Fruit fly (Drosophila melanogaster) whole organism, embryonic: Measurements from ENCODE around the gene CG31219.
A peak's percentile ranks its signal among the peaks of the same experiment; 100 is the strongest.

Experiments used
- ATbp ChIP-seq: fragments of 200-800 bp; sonication (Bioruptor generic); optimal IDR thresholded peaks from 2 replicates; lab custom pipeline; 2017; ENCODE audit warnings: missing biosample characterization, mild to moderate bottlenecking, missing genetic modification characterization, missing genetic modification reagents
- Aef1 ChIP-seq: fragments of 200-800 bp; sonication (Bioruptor generic); IDR thresholded peaks from 3 replicates; pipeline ENCODE4 v1.3.6; 2022; ENCODE audit warnings: missing biosample characterization, missing genetic modification characterization
- Atf-2 ChIP-seq: fragments of 200-800 bp; sonication (Bioruptor generic); optimal IDR thresholded peaks from 2 replicates; lab custom pipeline; 2016; ENCODE audit warnings: missing biosample characterization, missing genetic modification characterization
- CG10147 ChIP-seq: fragments of 200-800 bp; sonication (Bioruptor generic); optimal IDR thresholded peaks from 2 replicates; lab custom pipeline; 2019; ENCODE audit warnings: missing biosample characterization, mild to moderate bottlenecking, missing genetic modification characterization, moderate library complexity
- CG10321 ChIP-seq: fragments of 200-800 bp; sonication (Bioruptor generic); IDR thresholded peaks from 2 replicates; pipeline ENCODE4 v1.3.6; 2022; ENCODE audit warnings: missing biosample characterization, missing genetic modification characterization
- CG10462 ChIP-seq: fragments of 200-800 bp; sonication (Bioruptor generic); optimal IDR thresholded peaks from 2 replicates; lab custom pipeline; 2016; ENCODE audit warnings: missing biosample characterization, missing genetic modification characterization
- CG11695 ChIP-seq: fragments of 200-800 bp; sonication (Bioruptor generic); IDR thresholded peaks from 3 replicates; pipeline ENCODE4 v1.3.6; 2022; ENCODE audit warnings: missing biosample characterization, missing genetic modification characterization
- CG12299 ChIP-seq: fragments of 200-800 bp; sonication (Bioruptor generic); optimal IDR thresholded peaks from 2 replicates; lab custom pipeline; 2018; ENCODE audit warnings: missing biosample characterization, mild to moderate bottlenecking, missing genetic modification characterization
- CG12744 ChIP-seq: fragments of 200-800 bp; sonication (Bioruptor generic); optimal IDR thresholded peaks from 2 replicates; lab custom pipeline; 2016; ENCODE audit warnings: missing biosample characterization, missing genetic modification characterization
- CG15073 ChIP-seq: fragments of 200-800 bp; sonication (Bioruptor generic); optimal IDR thresholded peaks from 2 replicates; lab custom pipeline; 2016; ENCODE audit warnings: missing biosample characterization, missing genetic modification characterization
- CG15479 ChIP-seq: fragments of 200-800 bp; sonication (Bioruptor generic); optimal IDR thresholded peaks from 3 replicates; lab custom pipeline; 2019; ENCODE audit warnings: missing biosample characterization, mild to moderate bottlenecking, missing genetic modification characterization, moderate library complexity
- CG17361 ChIP-seq: fragments of 200-800 bp; sonication (Bioruptor generic); IDR thresholded peaks from 3 replicates; pipeline ENCODE4 v1.3.6; 2022; ENCODE audit warnings: missing biosample characterization, missing genetic modification characterization
- CG17568 ChIP-seq: fragments of 200-800 bp; sonication (Bioruptor generic); optimal IDR thresholded peaks from 2 replicates; lab custom pipeline; 2018; ENCODE audit warnings: missing biosample characterization, mild to moderate bottlenecking, missing genetic modification characterization, moderate library complexity
- CG17612 ChIP-seq: fragments of 200-800 bp; sonication (Bioruptor generic); IDR thresholded peaks from 2 replicates; pipeline ENCODE4 v1.3.6; 2022; ENCODE audit warnings: missing biosample characterization, missing genetic modification characterization
- CG17829 ChIP-seq: fragments of 200-800 bp; optimal IDR thresholded peaks from 2 replicates; lab custom pipeline; 2019; ENCODE audit warnings: missing biosample characterization, mild to moderate bottlenecking, missing genetic modification characterization, moderate library complexity
- CG18599 ChIP-seq: fragments of 200-800 bp; sonication (Bioruptor generic); optimal IDR thresholded peaks from 3 replicates; lab custom pipeline; 2017; ENCODE audit warnings: missing biosample characterization, missing genetic modification characterization, mild to moderate bottlenecking, moderate library complexity, missing genetic modification reagents
- CG2199 ChIP-seq: fragments of 200-800 bp; sonication (Bioruptor generic); IDR thresholded peaks from 3 replicates; pipeline ENCODE4 v1.3.6; 2022; ENCODE audit warnings: missing biosample characterization, missing genetic modification characterization
- CG2875 ChIP-seq: fragments of 200-800 bp; sonication (Bioruptor generic); optimal IDR thresholded peaks from 2 replicates; lab custom pipeline; 2017; ENCODE audit warnings: missing biosample characterization, mild to moderate bottlenecking, missing genetic modification characterization, missing genetic modification reagents
- CG30403 ChIP-seq: fragments of 200-800 bp; sonication (Bioruptor generic); optimal IDR thresholded peaks from 3 replicates; lab custom pipeline; 2016; ENCODE audit warnings: missing biosample characterization, missing genetic modification characterization
- CG31224 ChIP-seq: fragments of 200-800 bp; sonication (Bioruptor generic); IDR thresholded peaks from 2 replicates; pipeline ENCODE4 v1.3.6; 2022; ENCODE audit warnings: missing biosample characterization, missing genetic modification characterization
- CG4707 ChIP-seq: fragments of 200-800 bp; sonication (Bioruptor generic); optimal IDR thresholded peaks from 2 replicates; lab custom pipeline; 2018; ENCODE audit warnings: missing biosample characterization, mild to moderate bottlenecking, missing genetic modification characterization, moderate library complexity
- CG6683 ChIP-seq: fragments of 200-800 bp; sonication (Bioruptor generic); optimal IDR thresholded peaks from 2 replicates; lab custom pipeline; 2017; ENCODE audit warnings: missing biosample characterization, mild to moderate bottlenecking, missing genetic modification characterization, missing genetic modification reagents
- CG6791 ChIP-seq: fragments of 200-800 bp; sonication (Bioruptor generic); IDR thresholded peaks from 3 replicates; pipeline ENCODE4 v1.3.6; 2022; ENCODE audit warnings: missing biosample characterization, missing genetic modification characterization; ENCODE audit not compliant: partially characterized antibody
- CG7928 ChIP-seq: fragments of 200-800 bp; sonication (Bioruptor generic); optimal IDR thresholded peaks from 2 replicates; lab custom pipeline; 2017; ENCODE audit warnings: missing biosample characterization, mild to moderate bottlenecking, missing genetic modification characterization
- CG9876 ChIP-seq: fragments of 200-800 bp; sonication (Bioruptor generic); optimal IDR thresholded peaks from 2 replicates; lab custom pipeline; 2016; ENCODE audit warnings: missing biosample characterization, missing genetic modification characterization
- Dip2 ChIP-seq: fragments of 200-800 bp; sonication (Bioruptor generic); IDR thresholded peaks from 2 replicates; pipeline ENCODE4 v1.3.6; 2022; ENCODE audit warnings: missing biosample characterization, missing genetic modification characterization
- Drgx ChIP-seq: fragments of 200-800 bp; sonication (Bioruptor generic); IDR thresholded peaks from 2 replicates; pipeline ENCODE4 v1.3.6; 2022; ENCODE audit warnings: missing biosample characterization, missing genetic modification characterization
- HHEX ChIP-seq: fragments of 200-800 bp; sonication (Bioruptor generic); optimal IDR thresholded peaks from 3 replicates; lab custom pipeline; 2017; ENCODE audit warnings: missing biosample characterization, mild to moderate bottlenecking, missing genetic modification characterization, missing genetic modification reagents
- Max ChIP-seq: fragments of 200-800 bp; sonication (Bioruptor generic); optimal IDR thresholded peaks from 2 replicates; lab custom pipeline; 2016; ENCODE audit warnings: missing biosample characterization, mild to moderate bottlenecking, missing genetic modification characterization
- Nf-YC ChIP-seq: fragments of 200-800 bp; optimal IDR thresholded peaks from 3 replicates; lab custom pipeline; 2019; ENCODE audit warnings: missing biosample characterization, mild to moderate bottlenecking, missing genetic modification characterization, moderate library complexity
- Optix ChIP-seq: fragments of 200-800 bp; sonication (Bioruptor generic); IDR thresholded peaks from 3 replicates; pipeline ENCODE4 v1.3.6; 2022; ENCODE audit warnings: missing biosample characterization, missing genetic modification characterization
- Ravus ChIP-seq: fragments of 200-800 bp; sonication (Bioruptor generic); IDR thresholded peaks from 2 replicates; pipeline ENCODE4 v1.3.6; 2022; ENCODE audit warnings: missing biosample characterization, missing genetic modification characterization
- Sox100B ChIP-seq: fragments of 200-800 bp; sonication (Bioruptor generic); optimal IDR thresholded peaks from 3 replicates; lab custom pipeline; 2018; ENCODE audit warnings: missing biosample characterization, mild to moderate bottlenecking, missing genetic modification characterization
- Spps ChIP-seq: fragments of 200-800 bp; sonication (Bioruptor generic); optimal IDR thresholded peaks from 2 replicates; lab custom pipeline; 2018; ENCODE audit warnings: missing biosample characterization, mild to moderate bottlenecking, missing genetic modification characterization
- YL-1 ChIP-seq: fragments of 200-800 bp; sonication (Bioruptor generic); optimal IDR thresholded peaks from 3 replicates; lab custom pipeline; 2017; ENCODE audit warnings: missing biosample characterization, mild to moderate bottlenecking, missing genetic modification characterization
- aop ChIP-seq: fragments of 200-800 bp; sonication (Bioruptor generic); IDR thresholded peaks from 2 replicates; pipeline ENCODE4 v1.3.6; 2022; ENCODE audit warnings: missing biosample characterization, missing genetic modification characterization
- bcd ChIP-seq: fragments of 200-800 bp; sonication (Bioruptor generic); optimal IDR thresholded peaks from 2 replicates; lab custom pipeline; 2017; ENCODE audit warnings: missing biosample characterization, mild to moderate bottlenecking, missing genetic modification characterization
- br ChIP-seq: fragments of >200 bp; optimal IDR thresholded peaks from 2 replicates; lab custom pipeline; 2017
- emc ChIP-seq: fragments of 200-800 bp; sonication (Bioruptor generic); optimal IDR thresholded peaks from 2 replicates; lab custom pipeline; 2016; ENCODE audit warnings: missing biosample characterization, missing genetic modification characterization
- fd3F ChIP-seq: fragments of 200-800 bp; sonication (Bioruptor generic); optimal IDR thresholded peaks from 2 replicates; lab custom pipeline; 2018; ENCODE audit warnings: missing biosample characterization, mild to moderate bottlenecking, missing genetic modification characterization, moderate library complexity
- gcm ChIP-seq: fragments of 200-800 bp; sonication (Bioruptor generic); optimal IDR thresholded peaks from 2 replicates; lab custom pipeline; 2019; ENCODE audit warnings: missing biosample characterization, mild to moderate bottlenecking, missing genetic modification characterization, moderate library complexity
- grn ChIP-seq: fragments of 200-800 bp; sonication (Bioruptor generic); optimal IDR thresholded peaks from 3 replicates; lab custom pipeline; 2017; ENCODE audit warnings: missing biosample characterization, missing genetic modification characterization
- gsb-n ChIP-seq: fragments of 200-800 bp; sonication (Bioruptor generic); optimal IDR thresholded peaks from 3 replicates; lab custom pipeline; 2018; ENCODE audit warnings: missing biosample characterization, mild to moderate bottlenecking, missing genetic modification characterization
- klu ChIP-seq: fragments of 200-800 bp; sonication (Bioruptor generic); IDR thresholded peaks from 2 replicates; pipeline ENCODE4 v1.3.6; 2022; ENCODE audit warnings: missing biosample characterization, missing genetic modification characterization
- kni ChIP-seq: fragments of 200-800 bp; sonication (Bioruptor generic); optimal IDR thresholded peaks from 3 replicates; lab custom pipeline; 2017; ENCODE audit warnings: mild to moderate bottlenecking, missing biosample characterization, missing genetic modification reagents, missing genetic modification characterization
- mirr ChIP-seq: fragments of 200-800 bp; sonication (Bioruptor generic); optimal IDR thresholded peaks from 3 replicates; lab custom pipeline; 2018; ENCODE audit warnings: missing biosample characterization, mild to moderate bottlenecking, missing genetic modification characterization
- nau ChIP-seq: fragments of 200-800 bp; sonication (Bioruptor generic); optimal IDR thresholded peaks from 3 replicates; lab custom pipeline; 2017; ENCODE audit warnings: missing biosample characterization, mild to moderate bottlenecking, missing genetic modification characterization, missing genetic modification reagents
- nerfin-1 ChIP-seq: fragments of 200-800 bp; sonication (Bioruptor generic); optimal IDR thresholded peaks from 3 replicates; lab custom pipeline; 2019; ENCODE audit warnings: missing biosample characterization, mild to moderate bottlenecking, missing genetic modification characterization, moderate library complexity
- sens-2 ChIP-seq: fragments of 200-800 bp; sonication (Bioruptor generic); IDR thresholded peaks from 2 replicates; pipeline ENCODE4 v1.3.6; 2022; ENCODE audit warnings: missing biosample characterization, missing genetic modification characterization
- wor ChIP-seq: fragments of 200-800 bp; sonication (Bioruptor generic); IDR thresholded peaks from 2 replicates; pipeline ENCODE4 v1.3.6; 2022; ENCODE audit warnings: missing biosample characterization, missing genetic modification characterization
- zen2 ChIP-seq: fragments of 200-800 bp; sonication (Bioruptor generic); IDR thresholded peaks from 3 replicates; pipeline ENCODE4 v1.3.6; 2022; ENCODE audit warnings: missing biosample characterization, missing genetic modification characterization; ENCODE audit not compliant: partially characterized antibody

CG31219 gene

DNA sequence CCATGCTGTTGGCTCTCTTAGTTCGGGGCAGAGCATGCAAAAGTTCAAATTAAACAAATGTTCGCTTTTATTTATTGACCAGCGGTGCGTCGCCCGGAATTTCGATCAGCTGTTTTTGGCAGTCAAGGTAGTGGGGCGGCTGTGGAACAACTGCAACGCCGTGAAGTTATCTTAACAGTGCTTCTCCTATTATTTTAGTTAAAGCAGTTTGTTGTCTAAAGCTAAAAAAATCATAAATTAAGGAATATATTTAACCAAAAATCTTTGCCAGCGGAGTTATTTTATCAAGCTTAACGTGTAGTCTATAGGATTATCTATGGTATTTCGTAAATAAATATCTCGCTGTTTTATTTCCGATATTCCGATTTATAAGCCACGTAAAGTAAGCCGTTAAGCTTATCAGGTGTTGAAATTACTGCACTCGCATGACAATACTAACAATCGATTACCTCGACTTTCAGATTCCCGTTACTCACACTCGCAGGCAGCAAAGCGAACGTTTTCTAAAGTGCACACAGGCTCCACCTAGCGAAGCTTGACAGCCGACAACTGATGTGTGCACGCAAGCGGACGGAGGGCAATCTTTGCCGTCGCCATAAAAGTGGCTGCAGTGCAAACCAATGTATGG lies 2.4 kb upstream of the CG31219 start, which contains the start of the genes CG6195 and CG31220 (continued):
- peak; percentile 34; the same call in 1 of the 3 replicates for TF ChIP-seq Optix (GFP tag; lab: Robert Waterston, UW)
- TF ChIP-seq fd3F (GFP tag; lab: Kevin White, UChicago): no peak
- no peak for TF ChIP-seq CG11695
- peak; percentile 28 for TF ChIP-seq bcd
- no peak for TF ChIP-seq CG9876 (GFP tag; lab: Kevin White, UChicago)
- no peak for TF ChIP-seq Ravus (GFP tag; lab: Robert Waterston, UW)
- TF ChIP-seq CG31224 (GFP tag; lab: Robert Waterston, UW): no peak
- TF ChIP-seq CG30403 (GFP tag; lab: Kevin White, UChicago): peak; percentile 19
- no peak for TF ChIP-seq YL-1 (GFP tag; lab: Kevin White, UChicago)
- no peak for TF ChIP-seq CG18599 (GFP tag; lab: Kevin White, UChicago)
- TF ChIP-seq emc (GFP tag; lab: Kevin White, UChicago): no peak
- no peak for TF ChIP-seq gsb-n (tag; lab: Kevin White, UChicago)
- TF ChIP-seq Nf-YC (tag; lab: Kevin White, UChicago): peak; percentile 5
- no peak for TF ChIP-seq sens-2 (GFP tag; lab: Robert Waterston, UW)
- TF ChIP-seq Aef1 (GFP tag; lab: Robert Waterston, UW): no peak
- no peak for TF ChIP-seq CG17568 (GFP tag; lab: Kevin White, UChicago)
- no peak for TF ChIP-seq nau (GFP tag; lab: Kevin White, UChicago)
- TF ChIP-seq gcm (GFP tag; lab: Kevin White, UChicago): no peak
- TF ChIP-seq CG6791 (GFP tag; lab: Robert Waterston, UW): 0 out of 3 replicates have a peak, but pooled peaks have one; percentile 44
- TF ChIP-seq CG17829 (tag; lab: Kevin White, UChicago): peak; percentile 8
- no peak for TF ChIP-seq CG15479 (GFP tag; lab: Kevin White, UChicago)
- TF ChIP-seq grn (GFP tag; lab: Kevin White, UChicago): no peak
- no peak for TF ChIP-seq klu (GFP tag; lab: Robert Waterston, UW)
- no peak for TF ChIP-seq wor
- no peak for TF ChIP-seq mirr (GFP tag; lab: Kevin White, UChicago)
- peak; percentile 55; the same call in 2 of the 3 replicates for TF ChIP-seq CG17361 (GFP tag; lab: Robert Waterston, UW)
- peak; percentile 74 for TF ChIP-seq CG10462 (GFP tag; lab: Kevin White, UChicago)
- peak; percentile 89 for TF ChIP-seq nerfin-1 (tag; lab: Kevin White, UChicago)
- no peak for TF ChIP-seq Sox100B
- TF ChIP-seq HHEX (GFP tag; lab: Kevin White, UChicago): no peak
- no peak for TF ChIP-seq aop
- no peak for TF ChIP-seq CG2875 (GFP tag; lab: Kevin White, UChicago)
- TF ChIP-seq CG12744 (GFP tag; lab: Kevin White, UChicago): no peak
- no peak for TF ChIP-seq br (lab: Kevin White, UChicago)
- peak; percentile 76; the same call in 1 of the 3 replicates for TF ChIP-seq CG2199 (GFP tag; lab: Robert Waterston, UW)
- TF ChIP-seq CG10321 (GFP tag; lab: Robert Waterston, UW): no peak
- TF ChIP-seq Spps: no peak
- no peak for TF ChIP-seq zen2 (GFP tag; lab: Robert Waterston, UW)
- no peak for TF ChIP-seq CG4707 (GFP tag; lab: Kevin White, UChicago)
- peak; percentile 1 for TF ChIP-seq Atf-2
- peak; percentile 14 for TF ChIP-seq CG12299 (tag; lab: Kevin White, UChicago)
- TF ChIP-seq Drgx (GFP tag; lab: Robert Waterston, UW): no peak
- no peak for TF ChIP-seq ATbp (GFP tag; lab: Kevin White, UChicago)
- peak; percentile 10 for TF ChIP-seq kni (GFP tag; lab: Kevin White, UChicago)
- no peak for TF ChIP-seq CG10147 (GFP tag; lab: Kevin White, UChicago)
- TF ChIP-seq CG6683 (GFP tag; lab: Kevin White, UChicago): no peak
- TF ChIP-seq CG15073: no peak
- no peak for TF ChIP-seq Dip2
- no peak for TF ChIP-seq CG7928 (GFP tag; lab: Kevin White, UChicago)
- TF ChIP-seq CG17612: no peak
- no peak for TF ChIP-seq Max (GFP tag; lab: Kevin White, UChicago)
